Fruit fly (Drosophila melanogaster): Measurements from ENCODE around the gene alpha-Man-Ic.

alpha-Man-Ic gene

DNA sequence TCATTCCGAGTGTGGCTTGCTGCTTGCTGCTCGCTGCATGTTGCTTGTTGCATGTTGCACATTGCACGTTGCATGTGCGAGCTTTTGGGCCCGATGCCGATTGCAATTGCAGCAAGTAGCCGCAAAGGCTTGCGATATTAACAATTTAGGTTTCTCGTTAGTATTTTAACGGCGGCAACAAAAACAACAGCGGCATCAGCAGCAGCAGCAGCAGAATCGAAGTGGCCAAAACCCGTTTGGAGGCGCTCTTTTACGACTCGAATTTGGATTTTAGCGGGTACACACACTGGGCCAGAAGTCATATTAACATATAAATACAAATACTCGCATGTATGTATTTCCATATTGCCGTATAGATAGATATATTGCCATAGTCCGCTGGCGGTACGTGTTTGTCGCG is 49.9 kb downstream of the alpha-Man-Ic start:
- no peak for TF ChIP-seq gl (tag; optimal IDR thresholded peaks at IDR 0.05)
- no peak for TF ChIP-seq CG15710 (tag; optimal IDR thresholded peaks at IDR 0.05)
- TF ChIP-seq Pif1A (GFP tag; optimal IDR thresholded peaks at IDR 0.05) = no peak
- no peak for TF ChIP-seq EcR (GFP tag; optimal IDR thresholded peaks at IDR 0.05)
- no peak for TF ChIP-seq CG13204 (GFP tag; optimal IDR thresholded peaks at IDR 0.05)
- no peak for TF ChIP-seq Snoo (tag; optimal IDR thresholded peaks at IDR 0.05)
- no peak for TF ChIP-seq Pif1B (GFP tag; optimal IDR thresholded peaks at IDR 0.05)
- no peak for TF ChIP-seq CG10348 (GFP tag; IDR thresholded peaks at IDR 0.05)
- TF ChIP-seq CG4496 (GFP tag; IDR thresholded peaks at IDR 0.05) = no peak
